Worm (Caenorhabditis elegans): ENCODE data around the gene F20B6.10.

DNA sequence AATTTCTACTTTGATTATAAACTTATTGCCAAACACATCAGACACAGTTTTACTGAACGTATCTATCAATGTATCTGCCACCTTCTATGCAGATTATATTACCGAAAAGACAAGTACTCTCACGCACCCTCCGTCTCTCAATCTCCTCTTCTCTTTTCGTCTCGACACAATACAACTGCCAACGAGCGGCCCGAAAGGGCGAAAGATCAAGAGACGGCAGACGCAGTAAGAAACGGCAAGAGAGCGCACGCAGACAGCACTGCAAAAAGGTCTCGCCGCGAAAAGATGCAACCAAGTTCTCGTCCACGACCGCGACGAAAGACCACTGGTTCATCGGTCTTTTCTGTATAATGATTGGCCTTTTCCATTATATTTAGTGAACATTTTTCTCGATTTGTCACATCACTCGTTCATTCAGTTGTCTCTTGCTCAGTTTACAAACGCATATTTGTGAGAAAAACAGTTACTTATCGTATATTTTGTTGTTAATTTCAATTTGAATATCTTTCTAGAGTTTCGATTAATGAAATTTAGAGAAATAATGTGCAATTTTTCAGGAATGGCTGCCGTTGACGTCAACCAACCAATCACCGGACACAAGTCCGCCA, 26.4 kb downstream of the F20B6.10 start, which contains the start of gene vha-12:
- TF ChIP-seq F22D6.2 (tag; optimal IDR thresholded peaks at IDR 0.05), result no peak
- TF ChIP-seq Y79H2A.3 (GFP tag; conservative IDR thresholded peaks at IDR 0.05), result no peak
- TF ChIP-seq egrh-3 (GFP tag; IDR thresholded peaks at IDR 0.05), result 0 out of 2 replicates have a peak, but pooled peaks have one; percentile 13
- no peak for TF ChIP-seq lsl-1 (GFP tag; optimal IDR thresholded peaks at IDR 0.05)
